Fruit fly (Drosophila melanogaster): ENCODE data around the gene CG15601.

The CG15601 gene

DNA sequence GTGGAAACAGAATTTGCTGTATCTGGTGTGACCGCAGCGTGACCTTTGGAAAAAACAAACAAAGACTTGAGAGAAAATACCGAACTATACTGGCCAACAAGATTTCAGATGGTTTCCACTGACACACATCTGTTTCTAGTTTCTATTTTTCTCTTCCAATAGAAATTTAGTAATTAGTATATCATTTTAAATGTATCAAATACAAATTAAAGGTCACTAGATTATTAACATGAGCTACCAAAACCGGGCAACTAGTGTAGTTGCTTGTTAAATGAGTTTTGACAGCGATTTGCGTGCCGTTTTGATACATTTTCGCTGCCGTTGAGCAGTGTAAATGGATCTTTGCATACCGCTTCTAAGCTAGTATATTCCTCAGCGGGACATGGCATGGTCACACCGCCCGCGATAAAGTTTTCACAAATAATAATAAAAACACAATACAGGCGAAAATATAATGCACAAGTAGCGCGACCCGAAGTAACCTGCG is 6.7 kb upstream of the CG15601 start, which contains the start of the genes Pis and Hap40 (continued):
- TF ChIP-seq CG6854 (GFP tag; optimal IDR thresholded peaks at IDR 0.05) = no peak
- peak; percentile 76 for TF ChIP-seq CG3032 (tag; optimal IDR thresholded peaks at IDR 0.05)
- TF ChIP-seq CG4318 (GFP tag; optimal IDR thresholded peaks at IDR 0.05) = peak; percentile 67
- TF ChIP-seq dac (GFP tag; optimal IDR thresholded peaks at IDR 0.05) = peak; percentile 63
- peak; percentile 70 for TF ChIP-seq CG10631 (GFP tag; optimal IDR thresholded peaks at IDR 0.05)
- peak; percentile 49 for TF ChIP-seq CG10669 (GFP tag; optimal IDR thresholded peaks at IDR 0.05)
- TF ChIP-seq esn (GFP tag; optimal IDR thresholded peaks at IDR 0.05) = peak; percentile 67
- peak; percentile 22 for TF ChIP-seq vri (GFP tag; optimal IDR thresholded peaks at IDR 0.05)
- TF ChIP-seq Lpt (GFP tag; optimal IDR thresholded peaks at IDR 0.05) = peak; percentile 37
- no peak for TF ChIP-seq Hr38 (GFP tag; optimal IDR thresholded peaks at IDR 0.05)
- TF ChIP-seq CG6808 (GFP tag; optimal IDR thresholded peaks at IDR 0.05) = peak; percentile 47
- TF ChIP-seq Eip93F (GFP tag; optimal IDR thresholded peaks at IDR 0.05) = peak; percentile 15
- no peak for TF ChIP-seq achi (GFP tag; optimal IDR thresholded peaks at IDR 0.05)
- no peak for TF ChIP-seq Blimp-1 (GFP tag; optimal IDR thresholded peaks at IDR 0.05)
- TF ChIP-seq eg (GFP tag; IDR thresholded peaks at IDR 0.05) = no peak
- peak; percentile 70 for TF ChIP-seq Smox (GFP tag; optimal IDR thresholded peaks at IDR 0.05)
- peak; percentile 77 for TF ChIP-seq fkh (GFP tag; optimal IDR thresholded peaks at IDR 0.05)
- TF ChIP-seq spab (GFP tag; optimal IDR thresholded peaks at IDR 0.05) = no peak
- TF ChIP-seq CG6276 (GFP tag; optimal IDR thresholded peaks at IDR 0.05) = no peak
- peak; percentile 55 for TF ChIP-seq Ets96B (tag; optimal IDR thresholded peaks at IDR 0.05)
- TF ChIP-seq CG11762 (GFP tag; optimal IDR thresholded peaks at IDR 0.05; ENCODE audit: insufficient read depth) = no peak
- TF ChIP-seq fd59A (GFP tag; optimal IDR thresholded peaks at IDR 0.05) = peak; percentile 42
- no peak for TF ChIP-seq Eip75B (GFP tag; optimal IDR thresholded peaks at IDR 0.05)
- peak; percentile 53 for TF ChIP-seq Gug (GFP tag; IDR thresholded peaks at IDR 0.05)
- peak; percentile 56 for TF ChIP-seq dsx (GFP tag; optimal IDR thresholded peaks at IDR 0.05; ENCODE audit: poor library complexity, severe bottlenecking)
- TF ChIP-seq CG11294 (GFP tag; IDR thresholded peaks at IDR 0.05) = peak; percentile 12; the same call in 1 of the 2 replicates
- peak; percentile 19 for TF ChIP-seq CG8319 (GFP tag; optimal IDR thresholded peaks at IDR 0.05)
- TF ChIP-seq ss (GFP tag; optimal IDR thresholded peaks at IDR 0.05) = no peak
- TF ChIP-seq cyc (GFP tag; optimal IDR thresholded peaks at IDR 0.05) = peak; percentile 64
- TF ChIP-seq OdsH (GFP tag; optimal IDR thresholded peaks at IDR 0.05) = no peak
- peak; percentile 60; the same call in 2 of the 3 replicates for TF ChIP-seq CG6163 (GFP tag; IDR thresholded peaks at IDR 0.05)
- peak; percentile 83 for TF ChIP-seq Sox14 (GFP tag; optimal IDR thresholded peaks at IDR 0.05)
- TF ChIP-seq CG8119 (GFP tag; IDR thresholded peaks at IDR 0.05) = peak; percentile 47; the same call in 2 of the 3 replicates
- TF ChIP-seq CG7368 (GFP tag; optimal IDR thresholded peaks at IDR 0.05) = no peak

DNA sequence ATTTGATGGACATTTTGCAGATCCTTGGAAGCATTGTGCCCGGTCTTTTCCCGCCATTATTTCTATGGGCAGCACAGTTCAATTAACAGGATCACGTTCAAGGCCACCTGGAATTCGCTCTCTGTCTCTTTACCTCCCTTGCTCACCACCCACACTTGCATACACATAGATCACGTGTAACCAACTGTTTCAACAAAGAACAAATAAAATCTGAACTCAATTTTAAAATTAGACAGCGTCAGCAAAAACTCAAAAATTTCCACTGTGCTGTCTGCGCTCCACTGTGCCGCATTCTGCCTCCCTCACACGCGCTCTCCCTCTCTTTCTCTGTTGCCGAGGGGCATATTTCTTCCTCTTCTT is 843 bp upstream of the CG15601 start:
- TF ChIP-seq pdm3 (GFP tag; optimal IDR thresholded peaks at IDR 0.05) (no peak), Sox15 (GFP tag; optimal IDR thresholded peaks at IDR 0.05) (no peak), CG6808 (GFP tag; optimal IDR thresholded peaks at IDR 0.05) (peak; percentile 98), Blimp-1 (GFP tag; optimal IDR thresholded peaks at IDR 0.05) (no peak), OdsH (GFP tag; optimal IDR thresholded peaks at IDR 0.05) (no peak), Hr38 (GFP tag; optimal IDR thresholded peaks at IDR 0.05) (no peak), CG8319 (GFP tag; optimal IDR thresholded peaks at IDR 0.05) (peak; percentile 14), eg (GFP tag; IDR thresholded peaks at IDR 0.05) (no peak), achi (GFP tag; optimal IDR thresholded peaks at IDR 0.05) (peak; percentile 37), Sox14 (GFP tag; optimal IDR thresholded peaks at IDR 0.05) (peak; percentile 33), Eip93F (GFP tag; optimal IDR thresholded peaks at IDR 0.05) (no peak), Ets96B (tag; optimal IDR thresholded peaks at IDR 0.05) (no peak), Hr4 (GFP tag; optimal IDR thresholded peaks at IDR 0.05) (no peak), CG11294 (GFP tag; IDR thresholded peaks at IDR 0.05) (no peak), CG11762 (GFP tag; optimal IDR thresholded peaks at IDR 0.05; ENCODE audit: insufficient read depth) (no peak), acj6 (GFP tag; optimal IDR thresholded peaks at IDR 0.05) (no peak), CG8119 (GFP tag; IDR thresholded peaks at IDR 0.05) (no peak; the same call in 2 of the 3 replicates), Smox (GFP tag; optimal IDR thresholded peaks at IDR 0.05) (no peak), dsx (GFP tag; optimal IDR thresholded peaks at IDR 0.05; ENCODE audit: poor library complexity, severe bottlenecking) (no peak), CG11902 (GFP tag; optimal IDR thresholded peaks at IDR 0.05) (peak; percentile 3), ss (GFP tag; optimal IDR thresholded peaks at IDR 0.05) (no peak), CG6163 (GFP tag; IDR thresholded peaks at IDR 0.05) (0 out of 3 replicates have a peak, but pooled peaks have one; percentile 30), CG31627 (GFP tag; optimal IDR thresholded peaks at IDR 0.05) (no peak), Eip78C (GFP tag) (peak; percentile 53), svp (GFP tag) (peak; percentile 72), CG4318 (GFP tag; optimal IDR thresholded peaks at IDR 0.05) (no peak), CG3919 (GFP tag; optimal IDR thresholded peaks at IDR 0.05) (peak; percentile 35), CG6792 (GFP tag; optimal IDR thresholded peaks at IDR 0.05) (peak; percentile 37), fd85E (GFP tag; optimal IDR thresholded peaks at IDR 0.05) (no peak), CG32006 (GFP tag; optimal IDR thresholded peaks at IDR 0.05) (no peak), Ets21C (GFP tag; optimal IDR thresholded peaks at IDR 0.05) (no peak), CG15336 (GFP tag; IDR thresholded peaks at IDR 0.05) (peak; percentile 38; the same call in 1 of the 2 replicates)

All from whole organism, prepupa.